Worm (Caenorhabditis elegans) whole organism, late embryonic: ENCODE results near the gene egl-17.

ENCODE experiments used
- F13H6.1 ChIP-seq: sonication (generic microtip); optimal IDR thresholded peaks from 2 replicates; lab custom pipeline; 2016; ENCODE audit warnings: missing genetic modification characterization, missing compliant biosample characterization
- K09A11.1 ChIP-seq: sonication (generic microtip); optimal IDR thresholded peaks from 2 replicates; lab custom pipeline; 2017; ENCODE audit warnings: antibody characterized with exemption, mild to moderate bottlenecking, missing genetic modification characterization, missing compliant biosample characterization; ENCODE audit not compliant: insufficient read depth
- ama-1 ChIP-seq: fragments of 150-350 bp; optimal IDR thresholded peaks from 2 replicates; lab custom pipeline; 2014
- ceh-14 ChIP-seq: sonication (generic microtip); optimal IDR thresholded peaks from 2 replicates; lab custom pipeline; 2016; ENCODE audit warnings: missing genotype, missing genetic modification characterization, missing compliant biosample characterization
- ceh-2 ChIP-seq: sonication (generic microtip); optimal IDR thresholded peaks from 2 replicates; lab custom pipeline; 2016; ENCODE audit warnings: missing genotype, missing genetic modification characterization, missing compliant biosample characterization
- ceh-24 ChIP-seq: sonication (generic microtip); optimal IDR thresholded peaks from 2 replicates; lab custom pipeline; 2016; ENCODE audit warnings: mild to moderate bottlenecking, missing genetic modification characterization, missing compliant biosample characterization
- dve-1 ChIP-seq: sonication (generic microtip); optimal IDR thresholded peaks from 2 replicates; lab custom pipeline; 2017; ENCODE audit warnings: antibody characterized with exemption, mild to moderate bottlenecking, missing genetic modification characterization, missing compliant biosample characterization
- elt-2 ChIP-seq: sonication (generic microtip); optimal IDR thresholded peaks from 2 replicates; lab custom pipeline; 2016; ENCODE audit warnings: missing genetic modification reagents, missing genetic modification characterization, missing compliant biosample characterization
- fkh-10 ChIP-seq: fragments of 150-350 bp; optimal IDR thresholded peaks from 2 replicates; lab custom pipeline; 2014; ENCODE audit warnings: missing biosample characterization, missing genetic modification reagents, missing genetic modification characterization
- pag-3 ChIP-seq: sonication (generic microtip); optimal IDR thresholded peaks from 2 replicates; lab custom pipeline; 2016; ENCODE audit warnings: missing compliant biosample characterization, missing genetic modification characterization, borderline replicate concordance
- pax-1 ChIP-seq: fragments of 150-350 bp; optimal IDR thresholded peaks from 2 replicates; lab custom pipeline; 2014; ENCODE audit warnings: missing biosample characterization, missing genetic modification characterization
- pha-4 ChIP-seq: fragments of 150-350 bp; optimal IDR thresholded peaks from 2 replicates; lab custom pipeline; 2018; ENCODE audit warnings: missing biosample characterization, missing genetic modification reagents, missing genetic modification characterization
- pqm-1 ChIP-seq: sonication (generic microtip); optimal IDR thresholded peaks from 2 replicates; lab custom pipeline; 2016; ENCODE audit warnings: missing genetic modification characterization, missing compliant biosample characterization
- ttx-3 ChIP-seq: sonication (generic microtip); optimal IDR thresholded peaks from 2 replicates; lab custom pipeline; 2016; ENCODE audit warnings: missing genetic modification reagents, missing genetic modification characterization, missing compliant biosample characterization

ce11 chrX:514023-514422 lies 24.5 kb downstream of the egl-17 start:
- TF ChIP-seq ama-1 (lab: Kevin White, UChicago) (no peak), pqm-1 (tag; lab: Kevin White, UChicago) (no peak), elt-2 (tag; lab: Kevin White, UChicago) (no peak), K09A11.1 (no peak), pax-1 (tag; lab: Kevin White, UChicago) (no peak), ttx-3 (tag; lab: Kevin White, UChicago) (no peak), ceh-24 (tag; lab: Kevin White, UChicago) (no peak), pha-4 (tag; lab: Kevin White, UChicago) (no peak), pag-3 (tag; lab: Kevin White, UChicago) (no peak), dve-1 (no peak), ceh-14 (tag; lab: Kevin White, UChicago) (no peak), ceh-2 (tag; lab: Kevin White, UChicago) (no peak), fkh-10 (GFP tag; lab: Kevin White, UChicago) (no peak), F13H6.1 (no peak)
